Worm (Caenorhabditis elegans) whole organism, L1 larva: ENCODE results near the gene F58F9.8.

Experiments used
- ces-1 ChIP-seq: fragments of 150-350 bp; optimal IDR thresholded peaks from 2 replicates; lab custom pipeline; 2014; ENCODE audit warnings: missing biosample characterization, missing genetic modification reagents, missing genetic modification characterization
- dpl-1 ChIP-seq, 3 experiments: fragments of 150-350 bp in 2 of 3; sonication (generic microtip) in 1 of 3; optimal IDR thresholded peaks; 2 replicates each; lab custom pipeline; 2014 to 2017; ENCODE audit warnings: missing biosample characterization in 3 of 3, missing genetic modification characterization in 3 of 3, missing genetic modification reagents in 3 of 3
- elt-3 ChIP-seq, 6 experiments: fragments of 150-350 bp in 1 of 6; sonication (generic microtip); optimal IDR thresholded peaks; 2 replicates each; lab custom pipeline; 2017 to 2018; ENCODE audit warnings: missing biosample characterization in 6 of 6, missing genetic modification characterization in 6 of 6, inconsistent platforms in 1 of 6
- fkh-10 ChIP-seq: sonication (generic microtip); optimal IDR thresholded peaks from 2 replicates; lab custom pipeline; 2017; ENCODE audit warnings: missing biosample characterization, missing genetic modification reagents, missing genetic modification characterization
- lin-39 ChIP-seq: fragments of 150-350 bp; optimal IDR thresholded peaks from 2 replicates; lab custom pipeline; 2014; ENCODE audit warnings: missing biosample characterization, missing genetic modification reagents, missing genetic modification characterization
- nhr-77 ChIP-seq: fragments of 150-350 bp; optimal IDR thresholded peaks from 2 replicates; lab custom pipeline; 2014; ENCODE audit warnings: missing biosample characterization, missing genetic modification characterization
- rnt-1 ChIP-seq: sonication (generic microtip); optimal IDR thresholded peaks from 2 replicates; lab custom pipeline; 2016; ENCODE audit warnings: mild to moderate bottlenecking, missing genetic modification characterization, moderate library complexity, missing compliant biosample characterization
- swsn-7 ChIP-seq: sonication (generic microtip); optimal IDR thresholded peaks from 2 replicates; lab custom pipeline; 2016; ENCODE audit warnings: missing genetic modification characterization, missing compliant biosample characterization
- tbx-2 ChIP-seq: sonication (generic microtip); optimal IDR thresholded peaks from 2 replicates; lab custom pipeline; 2016; ENCODE audit warnings: missing genetic modification characterization, missing compliant biosample characterization
- ztf-4 ChIP-seq: fragments of 150-350 bp; optimal IDR thresholded peaks from 2 replicates; lab custom pipeline; 2014; ENCODE audit warnings: missing biosample characterization, missing genetic modification characterization

DNA sequence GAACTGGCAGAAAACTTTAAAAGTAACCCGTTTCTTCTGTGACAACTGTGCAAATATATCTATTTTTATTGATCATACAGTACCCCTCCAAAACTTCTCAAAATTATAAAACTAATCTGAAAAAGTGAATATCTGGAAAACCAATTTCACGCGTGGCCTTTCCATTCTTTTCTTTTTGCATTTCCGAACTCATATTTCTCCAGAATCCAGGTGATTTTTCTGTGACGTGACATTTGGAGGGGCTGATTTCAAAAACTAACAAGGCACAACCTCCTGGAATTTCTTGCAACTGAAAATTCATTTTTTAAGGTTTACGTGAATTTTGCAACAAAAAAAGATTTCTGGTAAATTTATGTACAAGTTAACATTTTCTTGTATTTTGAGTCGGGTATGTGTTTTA is 37.7 kb upstream of the F58F9.8 start:
- no peak for TF ChIP-seq fkh-10 (GFP tag; lab: Kevin White, UChicago)
- no peak for TF ChIP-seq elt-3 (tag; optimal IDR thresholded peaks at IDR 0.05; lab: Kevin White, UChicago)
- TF ChIP-seq lin-39 (tag; lab: Kevin White, UChicago): no peak
- no peak for TF ChIP-seq swsn-7 (tag; lab: Kevin White, UChicago)
- TF ChIP-seq rnt-1: no peak
- TF ChIP-seq tbx-2 (tag; lab: Kevin White, UChicago): no peak
- no peak for TF ChIP-seq nhr-77 (tag; lab: Kevin White, UChicago)
- no peak for TF ChIP-seq dpl-1 (GFP tag; optimal IDR thresholded peaks at IDR 0.05; lab: Kevin White, UChicago)
- TF ChIP-seq ztf-4 (tag; lab: Kevin White, UChicago): no peak
- no peak for TF ChIP-seq ces-1 (GFP tag; lab: Kevin White, UChicago)
